Worm (Caenorhabditis elegans) whole organism, L4 larva: ENCODE measurements around the gene msp-77.

ENCODE experiments used
- ZK546.5 ChIP-seq, 2 experiments: sonication (generic microtip); optimal IDR thresholded peaks; 2 replicates each; lab custom pipeline; 2017; ENCODE audit warnings: missing biosample characterization in 2 of 2, missing genetic modification characterization in 2 of 2
- aly-2 ChIP-seq: sonication (generic microtip); optimal IDR thresholded peaks from 2 replicates; lab custom pipeline; 2018; ENCODE audit warnings: missing biosample characterization, missing genetic modification characterization
- ceh-28 ChIP-seq: fragments of 150-350 bp; optimal IDR thresholded peaks from 2 replicates; lab custom pipeline; 2014; ENCODE audit warnings: missing biosample characterization, missing genetic modification reagents, missing genetic modification characterization
- dmd-6 ChIP-seq: fragments of 200-800 bp; sonication (Bioruptor generic); IDR thresholded peaks from 2 replicates; pipeline ENCODE4 v1.3.6; 2022; ENCODE audit warnings: missing genetic modification reagents, missing genetic modification characterization, missing compliant biosample characterization
- egl-27 ChIP-seq: sonication (generic microtip); optimal IDR thresholded peaks from 3 replicates; lab custom pipeline; 2017; ENCODE audit warnings: missing biosample characterization, missing genetic modification reagents, missing genetic modification characterization
- hmg-1.1 ChIP-seq: fragments of 200-800 bp; sonication (Bioruptor generic); IDR thresholded peaks from 2 replicates; pipeline ENCODE4 v1.3.6; 2022; ENCODE audit warnings: missing genetic modification reagents, missing genetic modification characterization, missing compliant biosample characterization
- lin-15B ChIP-seq: fragments of 150-350 bp; sonication (generic microtip); optimal IDR thresholded peaks from 3 replicates; lab custom pipeline; 2014; ENCODE audit warnings: missing biosample characterization, missing genetic modification characterization
- nhr-77 ChIP-seq: fragments of 150-350 bp; optimal IDR thresholded peaks from 2 replicates; lab custom pipeline; 2014; ENCODE audit warnings: missing biosample characterization, missing genetic modification characterization
- pqm-1 ChIP-seq: sonication (generic microtip); optimal IDR thresholded peaks from 2 replicates; lab custom pipeline; 2017; ENCODE audit warnings: missing biosample characterization, missing genetic modification characterization
- saeg-2 ChIP-seq: fragments of 200-800 bp; sonication (Bioruptor generic); IDR thresholded peaks from 2 replicates; pipeline ENCODE4 v1.3.6; 2022; ENCODE audit warnings: missing genetic modification reagents, missing genetic modification characterization, missing compliant biosample characterization
- skn-1 ChIP-seq: fragments of 150-350 bp; optimal IDR thresholded peaks from 2 replicates; lab custom pipeline; 2014; ENCODE audit warnings: missing biosample characterization, missing genetic modification characterization
- unc-130 ChIP-seq: sonication (generic microtip); optimal IDR thresholded peaks from 2 replicates; lab custom pipeline; 2016; ENCODE audit warnings: missing genetic modification reagents, missing genetic modification characterization, missing compliant biosample characterization
- unc-62 ChIP-seq, 3 experiments: fragments of 150-350 bp in 1 of 3; sonication (generic microtip); optimal IDR thresholded peaks in 2 of 3; peaks in 1 of 3; 1 replicate in 1 of 3; 2 replicates in 2 of 3; lab custom pipeline; 2014 to 2017; ENCODE audit warnings: missing biosample characterization in 3 of 3, missing genetic modification characterization in 3 of 3, missing genetic modification reagents in 3 of 3, missing genotype in 1 of 3
- zip-11 ChIP-seq: fragments of 200-800 bp; sonication (Bioruptor generic); IDR thresholded peaks from 2 replicates; pipeline ENCODE4 v1.3.6; 2022; ENCODE audit warnings: missing genetic modification characterization, missing compliant biosample characterization

- TF ChIP-seq unc-62 (GFP tag; optimal IDR thresholded peaks at IDR 0.05 in 1 of 2; lab: Kevin White, UChicago) (no peak), unc-62 (tag; optimal IDR thresholded peaks at IDR 0.05; lab: Kevin White, UChicago) (no peak), skn-1 (no peak), pqm-1 (no peak), dmd-6 (GFP tag; lab: Robert Waterston, UW) (no peak), aly-2 (tag; lab: Kevin White, UChicago) (no peak), unc-130 (GFP tag; lab: Kevin White, UChicago) (no peak), hmg-1.1 (no peak), nhr-77 (tag; lab: Kevin White, UChicago) (no peak), ZK546.5 (tag; optimal IDR thresholded peaks at IDR 0.05; lab: Kevin White, UChicago) (no peak), saeg-2 (GFP tag; lab: Robert Waterston, UW) (no peak), lin-15B (tag; lab: Kevin White, UChicago) (no peak), zip-11 (GFP tag; lab: Robert Waterston, UW) (no peak), egl-27 (no peak), ceh-28 (tag; lab: Kevin White, UChicago) (no peak)
These were observed 2.5 kb upstream of the msp-77 start, which contains the start of gene F32B6.4 for ce11 chrIV:9891938-9892337.
